Worm (Caenorhabditis elegans): Measurements from ENCODE around the gene soap-1.

Gene soap-1

DNA sequence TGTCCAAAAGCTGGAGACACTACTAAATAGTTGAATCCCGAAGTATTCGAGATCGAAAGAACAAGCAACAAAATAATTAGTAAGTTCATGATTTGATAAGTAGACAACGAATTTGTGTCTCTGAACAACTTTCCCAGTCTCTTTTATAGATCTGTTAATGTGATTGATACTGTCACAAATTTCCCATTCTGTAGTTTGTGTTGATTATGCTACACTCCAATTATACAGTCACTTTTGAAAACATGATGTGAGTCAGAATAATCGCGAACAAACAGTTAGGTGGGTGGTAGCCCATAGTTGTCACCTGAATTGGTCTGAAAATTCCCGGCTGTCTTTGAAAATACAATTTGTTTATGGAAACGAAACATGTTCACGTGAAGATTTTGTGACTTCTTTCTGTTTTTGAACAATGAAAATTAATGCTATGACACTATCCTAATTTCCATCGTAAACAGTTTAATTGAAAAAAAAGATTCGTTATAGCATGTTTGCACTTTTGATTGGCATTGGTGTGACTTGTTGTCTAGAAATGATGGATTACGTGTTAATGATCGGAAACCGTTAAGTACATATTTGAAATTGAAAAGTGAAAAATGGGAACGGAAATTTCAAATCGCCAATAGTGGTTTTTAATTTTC, 51.1 kb downstream of the soap-1 start, which contains the start of gene ugt-41:
Gene ugt-41 (minus strand): TSS at position 119 of the 638 bp plus-strand sequence.
- no peak for TF ChIP-seq nhr-120 (GFP tag; IDR thresholded peaks at IDR 0.05)
- no peak for TF ChIP-seq F57A8.1 (GFP tag; optimal IDR thresholded peaks at IDR 0.05)
- no peak for TF ChIP-seq ceh-91 (GFP tag; IDR thresholded peaks at IDR 0.05)
- no peak for TF ChIP-seq cebp-1 (GFP tag; IDR thresholded peaks at IDR 0.05)
- TF ChIP-seq cebp-1 (tag; optimal IDR thresholded peaks at IDR 0.05) = no peak
- no peak for TF ChIP-seq sea-2 (GFP tag; IDR thresholded peaks at IDR 0.05)
- no peak for TF ChIP-seq ZK185.1 (tag; optimal IDR thresholded peaks at IDR 0.05; ENCODE audit: poor library complexity, severe bottlenecking)
- no peak for TF ChIP-seq rcor-1 (GFP tag; IDR thresholded peaks at IDR 0.05)
- no peak for TF ChIP-seq dox-1 (GFP tag; IDR thresholded peaks at IDR 0.05)
- TF ChIP-seq lin-40 (tag; optimal IDR thresholded peaks at IDR 0.05) = peak; percentile 18
- no peak for TF ChIP-seq madf-3 (GFP tag; IDR thresholded peaks at IDR 0.05)
- no peak for TF ChIP-seq madf-10 (tag; optimal IDR thresholded peaks at IDR 0.05)
- TF ChIP-seq rec-8 (tag; optimal IDR thresholded peaks at IDR 0.05) = no peak
- TF ChIP-seq unc-62 (GFP tag; optimal IDR thresholded peaks at IDR 0.05) = peak; percentile 85
- TF ChIP-seq ceh-40 (GFP tag; IDR thresholded peaks at IDR 0.05) = no peak
- no peak for TF ChIP-seq snpc-4 (GFP tag; optimal IDR thresholded peaks at IDR 0.05)
- TF ChIP-seq snpc-4 (tag; optimal IDR thresholded peaks at IDR 0.05) = no peak
- no peak for TF ChIP-seq F49E8.2 (tag; optimal IDR thresholded peaks at IDR 0.05; ENCODE audit: insufficient read depth)
- TF ChIP-seq him-1 (tag; optimal IDR thresholded peaks at IDR 0.05) = no peak
- TF ChIP-seq nhr-80 (tag; optimal IDR thresholded peaks at IDR 0.05) = peak; percentile 42
- no peak for TF ChIP-seq hlh-12 (tag; optimal IDR thresholded peaks at IDR 0.05)
- TF ChIP-seq snpc-3.4 (tag; optimal IDR thresholded peaks at IDR 0.05) = no peak
- no peak for TF ChIP-seq egrh-3 (GFP tag; IDR thresholded peaks at IDR 0.05)
- no peak for TF ChIP-seq ceh-27 (GFP tag; optimal IDR thresholded peaks at IDR 0.05)
- TF ChIP-seq fkh-3 (tag; optimal IDR thresholded peaks at IDR 0.05) = no peak

- no peak for TF ChIP-seq egl-44 (GFP tag; IDR thresholded peaks at IDR 0.05)
- no peak for TF ChIP-seq sptf-2 (GFP tag; optimal IDR thresholded peaks at IDR 0.05)
- TF ChIP-seq chd-7 (tag; optimal IDR thresholded peaks at IDR 0.05) = no peak
- no peak for TF ChIP-seq ztf-28 (GFP tag; IDR thresholded peaks at IDR 0.05)
- TF ChIP-seq B0035.1 (tag; optimal IDR thresholded peaks at IDR 0.05) = no peak
- no peak for TF ChIP-seq ceh-27 (GFP tag; optimal IDR thresholded peaks at IDR 0.05)
- no peak for TF ChIP-seq F49E8.2 (tag; optimal IDR thresholded peaks at IDR 0.05; ENCODE audit: insufficient read depth)
- TF ChIP-seq snpc-3.4 (tag; optimal IDR thresholded peaks at IDR 0.05) = no peak
- no peak for TF ChIP-seq let-526 (GFP tag; IDR thresholded peaks at IDR 0.05)
- no peak for TF ChIP-seq ztf-22 (GFP tag; optimal IDR thresholded peaks at IDR 0.05)
- no peak for TF ChIP-seq repo-1 (tag; optimal IDR thresholded peaks at IDR 0.05)
- no peak for TF ChIP-seq lsy-27 (tag; optimal IDR thresholded peaks at IDR 0.05; ENCODE audit: borderline replicate concordance, insufficient read depth)
- TF ChIP-seq xnd-1 (tag; optimal IDR thresholded peaks at IDR 0.05) = no peak
- TF ChIP-seq mes-4 (tag; optimal IDR thresholded peaks at IDR 0.05) = no peak
- TF ChIP-seq nhr-90 (tag; optimal IDR thresholded peaks at IDR 0.05) = no peak
- TF ChIP-seq Y95B8A.8 (GFP tag; IDR thresholded peaks at IDR 0.05) = no peak
- TF ChIP-seq lsl-1 (GFP tag; optimal IDR thresholded peaks at IDR 0.05) = no peak
These were observed 55.3 kb downstream of the soap-1 start, which contains the start of gene str-204 for ce11 chrV:7159391-7159790. TSS of gene str-204 (plus strand) at chrV:7159691.
